Worm (Caenorhabditis elegans): ENCODE measurements around the gene egrh-3.

egrh-3 gene

ce11 chrIV:2654965-2655364 is 33.6 kb downstream of the egrh-3 start:
- TF ChIP-seq snpc-1.1 (tag; optimal IDR thresholded peaks at IDR 0.05; ENCODE audit: insufficient read depth) (peak; percentile 87), egrh-3 (GFP tag; IDR thresholded peaks at IDR 0.05) (no peak), pbrm-1 (GFP tag; IDR thresholded peaks at IDR 0.05) (peak; percentile 91), snpc-1.3 (tag; optimal IDR thresholded peaks at IDR 0.05; ENCODE audit: insufficient read depth) (peak; percentile 60), ceh-58 (GFP tag; IDR thresholded peaks at IDR 0.05) (no peak), xnd-1 (tag; optimal IDR thresholded peaks at IDR 0.05) (peak; percentile 37), ama-1 (optimal IDR thresholded peaks at IDR 0.05) (no peak), ama-1 (GFP tag; optimal IDR thresholded peaks at IDR 0.05) (no peak), rpc-1 (optimal IDR thresholded peaks at IDR 0.05) (no peak), rpc-1 (tag; optimal IDR thresholded peaks at IDR 0.05) (peak; percentile 4), gei-17 (GFP tag; optimal IDR thresholded peaks at IDR 0.05) (no peak), B0035.1 (tag; optimal IDR thresholded peaks at IDR 0.05) (no peak), nhr-120 (GFP tag; IDR thresholded peaks at IDR 0.05) (no peak), tbp1 (GFP tag; optimal IDR thresholded peaks at IDR 0.05) (peak; percentile 73), madf-10 (tag; optimal IDR thresholded peaks at IDR 0.05) (no peak), snpc-4 (GFP tag; optimal IDR thresholded peaks at IDR 0.05) (peak; percentile 90), snpc-4 (tag; optimal IDR thresholded peaks at IDR 0.05) (peak; percentile 82 to 96 (median 94)), hsf-1 (GFP tag; IDR thresholded peaks at IDR 0.05) (peak; percentile 36; the same call in 1 of the 2 replicates), Y67H2A.10 (GFP tag; conservative IDR thresholded peaks at IDR 0.05) (no peak), F39B2.1 (GFP tag; IDR thresholded peaks at IDR 0.05) (no peak), D2030.7 (GFP tag; IDR thresholded peaks at IDR 0.05) (peak; percentile 96), ets-4 (GFP tag; optimal IDR thresholded peaks at IDR 0.05) (no peak), ztf-25 (GFP tag; IDR thresholded peaks at IDR 0.05) (no peak), bed-1 (GFP tag; IDR thresholded peaks at IDR 0.05) (no peak), K12H6.12 (tag; optimal IDR thresholded peaks at IDR 0.05) (no peak), ceh-27 (GFP tag; optimal IDR thresholded peaks at IDR 0.05) (no peak), madf-6 (GFP tag; IDR thresholded peaks at IDR 0.05) (peak; percentile 86), unc-130 (GFP tag; optimal IDR thresholded peaks at IDR 0.05) (no peak), chd-7 (tag; optimal IDR thresholded peaks at IDR 0.05) (no peak), attf-3 (GFP tag; conservative IDR thresholded peaks at IDR 0.05) (peak; percentile 72), F33H1.4 (GFP tag; IDR thresholded peaks at IDR 0.05) (peak; percentile 67), dox-1 (GFP tag; IDR thresholded peaks at IDR 0.05) (peak; percentile 87), nhr-179 (tag; optimal IDR thresholded peaks at IDR 0.05) (no peak), sdz-38 (tag; optimal IDR thresholded peaks at IDR 0.05) (no peak), nfya-1 (tag; optimal IDR thresholded peaks at IDR 0.05; ENCODE audit: borderline replicate concordance, insufficient read depth) (no peak), rec-8 (tag; optimal IDR thresholded peaks at IDR 0.05) (peak in 1 of 2 experiments; percentile 16), dpl-1 (GFP tag; optimal IDR thresholded peaks at IDR 0.05) (no peak), nfyb-1 (GFP tag; IDR thresholded peaks at IDR 0.05) (no peak), nhr-27 (tag; optimal IDR thresholded peaks at IDR 0.05) (no peak), lin-26 (GFP tag; IDR thresholded peaks at IDR 0.05) (peak; percentile 68; the same call in 1 of the 2 replicates), Y56A3A.18 (GFP tag; IDR thresholded peaks at IDR 0.05) (peak; percentile 46; the same call in 1 of the 2 replicates), Y53G8AR.9 (GFP tag; conservative IDR thresholded peaks at IDR 0.05) (peak; percentile 56; the same call in 1 of the 2 replicates), ztf-22 (GFP tag; optimal IDR thresholded peaks at IDR 0.05) (no peak), tlf-1 (GFP tag; optimal IDR thresholded peaks at IDR 0.05) (peak; percentile 1), F49E8.2 (tag; optimal IDR thresholded peaks at IDR 0.05; ENCODE audit: insufficient read depth) (peak; percentile 46), T07F8.4 (tag; optimal IDR thresholded peaks at IDR 0.05) (no peak), ztf-18 (tag; optimal IDR thresholded peaks at IDR 0.05) (peak; percentile 84), nhr-90 (tag; optimal IDR thresholded peaks at IDR 0.05) (no peak), sptf-2 (GFP tag; optimal IDR thresholded peaks at IDR 0.05) (no peak)

All from whole organism, young adult.